Worm (Caenorhabditis elegans) whole organism, young adult: Measurements from ENCODE around the gene D1086.9.
"Not testable (repeated sequence)": the region's sequence is repeated elsewhere in the genome, so short reads cannot be mapped to it uniquely, and the experiment has no call there.

Experiments
- B0035.1 ChIP-seq: sonication (generic microtip); optimal IDR thresholded peaks from 2 replicates; lab custom pipeline; 2016; ENCODE audit warnings: missing genetic modification characterization, mild to moderate bottlenecking, missing compliant biosample characterization, missing genotype, missing genetic modification reagents
- Y95B8A.8 ChIP-seq: fragments of 200-800 bp; sonication (Bioruptor generic); IDR thresholded peaks from 2 replicates; pipeline ENCODE4 v1.3.6; 2022; ENCODE audit warnings: missing genetic modification reagents, missing genetic modification characterization, missing compliant biosample characterization
- gei-17 ChIP-seq: fragments of 200-800 bp; sonication (Bioruptor generic); optimal IDR thresholded peaks from 2 replicates; lab custom pipeline; 2018; ENCODE audit warnings: mild to moderate bottlenecking, missing genetic modification characterization, missing compliant biosample characterization
- nfya-2 ChIP-seq: fragments of 200-800 bp; sonication (Bioruptor generic); IDR thresholded peaks from 2 replicates; pipeline ENCODE4 v1.3.6; 2022; ENCODE audit warnings: missing genetic modification reagents, missing genetic modification characterization, missing compliant biosample characterization
- zfh-2 ChIP-seq: fragments of 200-800 bp; sonication (Bioruptor generic); conservative IDR thresholded peaks from 2 replicates; pipeline ENCODE4 v1.3.6; 2022; ENCODE audit warnings: missing genetic modification reagents, missing genetic modification characterization, missing compliant biosample characterization
- zim-3 ChIP-seq: sonication (generic microtip); optimal IDR thresholded peaks from 2 replicates; lab custom pipeline; 2017; ENCODE audit warnings: mild to moderate bottlenecking, missing genetic modification characterization, moderate library complexity, missing compliant biosample characterization
- ztf-3 ChIP-seq: fragments of 200-800 bp; sonication (Bioruptor generic); optimal IDR thresholded peaks from 2 replicates; lab custom pipeline; 2018; ENCODE audit warnings: mild to moderate bottlenecking, missing genetic modification characterization, missing compliant biosample characterization

- TF ChIP-seq zfh-2; nfya-2 (GFP tag; lab: Robert Waterston, UW); B0035.1; zim-3 (tag; lab: Kevin White, UChicago); gei-17 (GFP tag; lab: Kevin White, UChicago); Y95B8A.8 (GFP tag; lab: Robert Waterston, UW); ztf-3 (GFP tag; lab: Kevin White, UChicago): not testable (repeated sequence)
Measured at ce11 chrV:14155150-14155549, 51.1 kb downstream of the D1086.9 start.
